Worm (Caenorhabditis elegans) whole organism, L3 larva: ENCODE results near the gene npr-42.

Experiments used
- ZK546.5 ChIP-seq: sonication (generic microtip); optimal IDR thresholded peaks from 2 replicates; lab custom pipeline; 2017; ENCODE audit warnings: missing biosample characterization, missing genetic modification characterization
- aly-2 ChIP-seq: fragments of 150-350 bp; optimal IDR thresholded peaks from 2 replicates; lab custom pipeline; 2014; ENCODE audit warnings: missing biosample characterization, missing genetic modification characterization
- ama-1 ChIP-seq: fragments of 150-350 bp; optimal IDR thresholded peaks from 2 replicates; lab custom pipeline; 2018
- ceh-16 ChIP-seq: sonication (generic microtip); optimal IDR thresholded peaks from 2 replicates; lab custom pipeline; 2017; ENCODE audit warnings: missing biosample characterization, missing genetic modification characterization
- ceh-9 ChIP-seq: sonication (generic microtip); optimal IDR thresholded peaks from 2 replicates; lab custom pipeline; 2018; ENCODE audit warnings: missing biosample characterization, missing genetic modification characterization
- daf-12 ChIP-seq: fragments of 150-350 bp; optimal IDR thresholded peaks from 2 replicates; lab custom pipeline; 2014; ENCODE audit warnings: missing biosample characterization, missing genetic modification reagents, missing genetic modification characterization
- egl-5 ChIP-seq: fragments of 150-350 bp; optimal IDR thresholded peaks from 2 replicates; lab custom pipeline; 2017; ENCODE audit warnings: missing biosample characterization, missing genetic modification reagents, missing genetic modification characterization, inconsistent platforms
- elt-1 ChIP-seq: fragments of 150-350 bp; optimal IDR thresholded peaks from 2 replicates; lab custom pipeline; 2014; ENCODE audit warnings: missing biosample characterization, missing genetic modification characterization
- elt-2 ChIP-seq: sonication (generic microtip); optimal IDR thresholded peaks from 2 replicates; lab custom pipeline; 2016; ENCODE audit warnings: missing genetic modification reagents, mild to moderate bottlenecking, missing genetic modification characterization, missing compliant biosample characterization
- elt-3 ChIP-seq, 3 experiments: fragments of 150-350 bp in 1 of 3; sonication (generic microtip) in 2 of 3; optimal IDR thresholded peaks; 2 replicates in 2 of 3; 4 replicates in 1 of 3; lab custom pipeline; 2014 to 2017; ENCODE audit warnings: missing biosample characterization in 3 of 3, missing genetic modification characterization in 3 of 3
- fkh-10 ChIP-seq: sonication (generic microtip); optimal IDR thresholded peaks from 2 replicates; lab custom pipeline; 2017; ENCODE audit warnings: missing biosample characterization, missing genetic modification reagents, missing genetic modification characterization
- fkh-2 ChIP-seq: fragments of 150-350 bp; optimal IDR thresholded peaks from 2 replicates; lab custom pipeline; 2014; ENCODE audit warnings: missing biosample characterization, missing genetic modification reagents, missing genetic modification characterization
- fos-1 ChIP-seq: fragments of 150-350 bp; optimal IDR thresholded peaks from 2 replicates; lab custom pipeline; 2014; ENCODE audit warnings: missing biosample characterization, missing genetic modification characterization
- jun-1 ChIP-seq: fragments of 150-350 bp; optimal IDR thresholded peaks from 2 replicates; lab custom pipeline; 2014; ENCODE audit warnings: missing biosample characterization, missing genetic modification reagents, missing genetic modification characterization
- lin-39 ChIP-seq: fragments of 150-350 bp; optimal IDR thresholded peaks from 2 replicates; lab custom pipeline; 2018; ENCODE audit warnings: missing biosample characterization, missing genetic modification reagents, missing genetic modification characterization
- mdl-1 ChIP-seq: fragments of 150-350 bp; optimal IDR thresholded peaks from 2 replicates; lab custom pipeline; 2014; ENCODE audit warnings: missing biosample characterization, missing genetic modification characterization
- mml-1 ChIP-seq: fragments of 150-350 bp; sonication (generic microtip); optimal IDR thresholded peaks from 3 replicates; lab custom pipeline; 2014; ENCODE audit warnings: missing biosample characterization, missing genetic modification characterization
- nfya-1 ChIP-seq: sonication (generic microtip); optimal IDR thresholded peaks from 2 replicates; lab custom pipeline; 2017; ENCODE audit warnings: missing genetic modification characterization, mild to moderate bottlenecking, missing compliant biosample characterization, antibody characterized with exemption, moderate library complexity; ENCODE audit not compliant: insufficient read depth
- nhr-11 ChIP-seq: fragments of 150-350 bp; optimal IDR thresholded peaks from 2 replicates; lab custom pipeline; 2014; ENCODE audit warnings: missing biosample characterization, missing genetic modification characterization
- nhr-12 ChIP-seq: fragments of 150-350 bp; optimal IDR thresholded peaks from 2 replicates; lab custom pipeline; 2014; ENCODE audit warnings: missing biosample characterization, missing genetic modification characterization
- nhr-23 ChIP-seq: fragments of 150-350 bp; optimal IDR thresholded peaks from 2 replicates; lab custom pipeline; 2014; ENCODE audit warnings: missing biosample characterization, missing genetic modification reagents, missing genetic modification characterization
- nhr-237 ChIP-seq: fragments of 150-350 bp; optimal IDR thresholded peaks from 2 replicates; lab custom pipeline; 2014; ENCODE audit warnings: missing biosample characterization, missing genetic modification characterization
- nhr-25 ChIP-seq: sonication (generic microtip); optimal IDR thresholded peaks from 2 replicates; lab custom pipeline; 2017; ENCODE audit warnings: missing biosample characterization, missing genetic modification characterization
- nhr-43 ChIP-seq: sonication (generic microtip); optimal IDR thresholded peaks from 2 replicates; lab custom pipeline; 2016; ENCODE audit warnings: mild to moderate bottlenecking, missing genetic modification characterization, missing compliant biosample characterization; ENCODE audit not compliant: poor library complexity, severe bottlenecking
- nhr-76 ChIP-seq: fragments of 150-350 bp; sonication (generic microtip); optimal IDR thresholded peaks from 5 replicates; lab custom pipeline; 2014; ENCODE audit warnings: missing biosample characterization, missing genetic modification characterization
- pha-4 ChIP-seq: fragments of 150-350 bp; optimal IDR thresholded peaks from 2 replicates; lab custom pipeline; 2014; ENCODE audit warnings: missing biosample characterization, missing genetic modification reagents, missing genetic modification characterization
- pqm-1 ChIP-seq: fragments of 150-350 bp; optimal IDR thresholded peaks from 2 replicates; lab custom pipeline; 2017; ENCODE audit warnings: missing biosample characterization, missing genetic modification characterization, inconsistent platforms
- sea-2 ChIP-seq: fragments of 150-350 bp; sonication (generic microtip); optimal IDR thresholded peaks from 4 replicates; lab custom pipeline; 2014; ENCODE audit warnings: missing biosample characterization, missing genetic modification reagents, missing genetic modification characterization
- skn-1 ChIP-seq: fragments of 150-350 bp; optimal IDR thresholded peaks from 2 replicates; lab custom pipeline; 2014; ENCODE audit warnings: missing biosample characterization, missing genetic modification characterization
- zag-1 ChIP-seq: fragments of 150-350 bp; optimal IDR thresholded peaks from 2 replicates; lab custom pipeline; 2014; ENCODE audit warnings: missing biosample characterization, missing genetic modification characterization
- ztf-11 ChIP-seq: fragments of 150-350 bp; optimal IDR thresholded peaks from 2 replicates; lab custom pipeline; 2014; ENCODE audit warnings: missing biosample characterization, missing genetic modification characterization

The npr-42 gene

DNA sequence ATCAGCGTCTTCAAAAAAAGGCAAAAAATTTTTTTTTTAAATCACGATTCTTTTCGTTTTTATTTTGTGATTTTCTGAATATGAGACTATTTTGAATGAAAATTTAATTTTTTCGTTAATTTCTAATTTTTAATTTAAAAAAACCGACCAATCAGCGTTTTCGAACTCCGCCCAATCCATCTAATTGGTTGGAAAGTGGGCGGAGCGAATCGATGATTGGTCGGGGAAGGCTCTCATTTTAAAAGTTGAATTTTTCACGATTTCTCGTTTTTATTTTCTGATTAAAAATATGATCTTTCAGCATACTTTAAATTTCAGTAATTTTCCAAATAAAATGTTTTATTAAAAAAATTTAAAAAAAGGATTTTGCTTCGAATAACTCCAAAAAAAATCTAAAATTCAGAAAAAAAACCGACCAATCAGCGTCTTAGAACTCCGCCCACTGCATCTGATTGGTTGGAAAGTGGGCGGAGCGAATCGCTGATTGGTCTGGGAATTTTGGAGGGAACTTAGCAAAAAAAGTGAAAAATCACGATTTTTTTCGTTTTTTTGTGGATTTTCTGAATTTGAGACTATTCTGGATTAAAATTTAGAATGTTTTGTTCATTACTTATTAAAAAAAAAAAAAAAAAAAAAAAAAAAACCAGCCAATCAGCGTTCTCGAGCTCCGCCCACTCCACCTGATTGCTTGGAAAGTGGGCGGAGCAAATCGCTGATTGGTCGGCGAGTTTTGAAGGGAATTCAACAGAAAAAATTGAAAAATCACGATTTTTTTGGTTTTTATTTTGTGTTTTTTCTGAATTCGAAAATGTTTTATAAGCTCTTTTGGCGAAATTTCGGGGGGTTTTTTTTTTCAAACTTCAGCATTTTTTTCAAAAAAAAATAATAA is 8.5 kb downstream of the npr-42 start:
- TF ChIP-seq elt-3 (tag; optimal IDR thresholded peaks at IDR 0.05; lab: Kevin White, UChicago) (no peak), nfya-1 (tag; lab: Kevin White, UChicago) (peak; percentile 88), daf-12 (no peak), ztf-11 (tag; lab: Kevin White, UChicago) (no peak), elt-2 (no peak), ceh-9 (tag; lab: Kevin White, UChicago) (no peak)

ce11 chrII:4286921-4287320 is 10.9 kb downstream of the npr-42 start:
- TF ChIP-seq nfya-1 (tag; lab: Kevin White, UChicago) (peak; percentile 89), zag-1 (no peak)

- TF ChIP-seq egl-5 (tag; lab: Kevin White, UChicago), result no peak
- TF ChIP-seq nhr-237 (tag; lab: Kevin White, UChicago), result no peak
- no peak for TF ChIP-seq lin-39 (tag; lab: Kevin White, UChicago)
- TF ChIP-seq mml-1 (tag; lab: Kevin White, UChicago), result no peak
- TF ChIP-seq mdl-1 (tag; lab: Kevin White, UChicago), result no peak
- no peak for TF ChIP-seq fkh-2 (tag; lab: Kevin White, UChicago)
- no peak for TF ChIP-seq fos-1 (tag; lab: Kevin White, UChicago)
- no peak for TF ChIP-seq pqm-1 (tag; lab: Kevin White, UChicago)
- TF ChIP-seq skn-1 (tag; lab: Kevin White, UChicago), result no peak
- no peak for TF ChIP-seq nhr-76 (tag; lab: Kevin White, UChicago)
- no peak for TF ChIP-seq ama-1 (lab: Kevin White, UChicago)
- TF ChIP-seq ceh-16 (tag; lab: Kevin White, UChicago), result no peak
- no peak for TF ChIP-seq ZK546.5 (tag; lab: Kevin White, UChicago)
- TF ChIP-seq sea-2 (GFP tag; lab: Kevin White, UChicago), result no peak
- no peak for TF ChIP-seq nhr-12
Observed at ce11 chrII:4288111-4288510, 12.1 kb downstream of the npr-42 start, which contains the start of gene C01F1.6. TSS of gene C01F1.6 (minus strand) at chrII:4288211.

DNA sequence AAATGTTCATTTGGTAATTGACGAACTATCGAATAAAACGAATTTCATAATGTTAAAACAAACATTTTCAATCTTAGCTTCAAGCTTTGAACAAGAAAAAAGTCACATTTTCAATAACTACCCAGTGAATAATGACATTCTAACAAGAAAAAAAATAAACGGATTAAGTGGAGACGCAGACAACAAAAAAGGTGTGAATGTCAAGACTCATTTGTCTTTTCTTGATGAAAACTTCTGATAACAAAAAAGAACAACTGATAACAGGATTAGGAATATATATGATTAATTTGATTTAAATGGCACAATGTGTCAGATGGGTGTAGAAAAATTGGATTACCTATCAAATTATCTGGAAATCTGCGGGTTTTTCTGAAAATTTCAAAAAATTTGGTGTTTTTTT is 12.6 kb downstream of the npr-42 start:
- TF ChIP-seq elt-2 (peak; percentile 48), jun-1 (tag; lab: Kevin White, UChicago) (no peak), pqm-1 (tag; lab: Kevin White, UChicago) (peak; percentile 43), nhr-11 (tag; lab: Kevin White, UChicago) (no peak), elt-1 (peak; percentile 24)

DNA sequence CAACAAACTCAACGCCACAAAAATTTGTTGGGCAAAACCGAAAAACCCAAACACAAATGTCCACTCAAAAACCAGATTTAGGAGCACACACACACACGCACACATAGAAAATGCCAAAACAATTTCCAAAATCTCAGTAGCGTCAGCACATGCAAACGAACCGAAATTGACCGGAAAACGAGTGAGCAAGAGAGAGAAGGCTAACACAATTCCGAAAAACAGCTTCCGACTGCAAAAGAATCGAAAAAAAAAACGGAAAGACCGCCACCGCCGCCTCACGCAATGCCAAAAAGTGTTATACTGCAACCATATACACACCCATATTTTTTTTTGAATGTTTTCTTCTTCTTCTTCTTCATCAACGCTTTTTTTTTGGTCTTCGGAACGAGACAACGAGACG is 15.8 kb downstream of the npr-42 start:
- TF ChIP-seq aly-2 (tag; lab: Kevin White, UChicago), result no peak
- TF ChIP-seq fkh-10 (GFP tag; lab: Kevin White, UChicago), result peak; percentile 37
- TF ChIP-seq, all 47 proteins: peak for 1

DNA sequence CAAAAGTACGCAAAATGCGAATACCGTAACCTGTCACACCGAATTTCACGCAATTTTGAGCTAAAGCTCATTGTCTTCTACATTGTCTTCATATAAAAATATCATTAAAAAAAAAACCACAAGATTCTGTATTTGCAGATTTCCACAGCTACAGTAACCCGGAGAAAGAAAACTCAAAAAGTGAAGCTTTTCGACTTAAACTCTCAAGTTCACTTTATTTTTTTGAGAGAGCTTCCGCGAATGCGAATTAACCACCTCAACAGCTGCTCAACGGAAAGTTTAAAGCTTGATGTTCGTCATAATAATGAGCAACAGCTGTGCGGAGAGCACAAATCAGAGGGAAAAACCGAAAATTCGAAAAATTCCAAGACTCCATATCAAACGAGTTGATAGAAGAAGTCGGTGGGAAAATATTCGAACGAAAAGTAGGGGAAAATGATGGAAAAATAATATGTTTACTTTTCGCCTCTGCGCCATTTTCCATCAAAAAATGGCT is 17.1 kb downstream of the npr-42 start:
- no peak for TF ChIP-seq nhr-43
- peak; percentile 36 for TF ChIP-seq pha-4 (tag; lab: Kevin White, UChicago)
- TF ChIP-seq elt-1, result no peak
- TF ChIP-seq, all 47 proteins: peak for 1

- TF ChIP-seq nhr-25 (tag; lab: Kevin White, UChicago), result no peak
- TF ChIP-seq elt-3 (tag; optimal IDR thresholded peaks at IDR 0.05; lab: Kevin White, UChicago), result no peak
- TF ChIP-seq elt-1, result peak; percentile 84
- TF ChIP-seq ZK546.5 (tag; lab: Kevin White, UChicago), result no peak
- peak; percentile 70 for TF ChIP-seq nhr-23 (tag; lab: Kevin White, UChicago)
Observed at ce11 chrII:4294189-4294588, 18.2 kb downstream of the npr-42 start.
